Worm (Caenorhabditis elegans) whole organism, late embryonic: ENCODE results near the gene lipl-8.
A peak's percentile ranks its signal among the peaks of the same experiment; 100 is the strongest.

ENCODE experiments used
- C08G9.2 ChIP-seq: sonication (generic microtip); optimal IDR thresholded peaks from 2 replicates; lab custom pipeline; 2016; ENCODE audit warnings: mild to moderate bottlenecking, missing genetic modification characterization, moderate library complexity, missing compliant biosample characterization
- C38D4.7 ChIP-seq: fragments of 200-800 bp; sonication (Bioruptor generic); optimal IDR thresholded peaks from 2 replicates; lab custom pipeline; 2018; ENCODE audit warnings: mild to moderate bottlenecking, missing genetic modification characterization, moderate library complexity, missing compliant biosample characterization
- ahr-1 ChIP-seq: sonication (generic microtip); optimal IDR thresholded peaks from 2 replicates; lab custom pipeline; 2016; ENCODE audit warnings: missing genetic modification characterization, missing compliant biosample characterization
- ceh-24 ChIP-seq: sonication (generic microtip); optimal IDR thresholded peaks from 2 replicates; lab custom pipeline; 2016; ENCODE audit warnings: mild to moderate bottlenecking, missing genetic modification characterization, missing compliant biosample characterization
- ceh-31 ChIP-seq: sonication (generic microtip); optimal IDR thresholded peaks from 2 replicates; lab custom pipeline; 2016; ENCODE audit warnings: missing genetic modification characterization, missing compliant biosample characterization
- ceh-34 ChIP-seq: sonication (generic microtip); optimal IDR thresholded peaks from 2 replicates; lab custom pipeline; 2016; ENCODE audit warnings: mild to moderate bottlenecking, missing genetic modification characterization, missing compliant biosample characterization
- ceh-45 ChIP-seq: fragments of 200-800 bp; sonication (Bioruptor generic); IDR thresholded peaks from 2 replicates; pipeline ENCODE4 v1.3.6; 2022; ENCODE audit warnings: missing genetic modification reagents, missing genetic modification characterization, missing compliant biosample characterization
- ceh-48 ChIP-seq: sonication (generic microtip); optimal IDR thresholded peaks from 2 replicates; lab custom pipeline; 2016; ENCODE audit warnings: missing genetic modification characterization, inconsistent platforms, missing compliant biosample characterization
- ceh-6 ChIP-seq: fragments of 200-800 bp; sonication (Bioruptor generic); optimal IDR thresholded peaks from 2 replicates; lab custom pipeline; 2018; ENCODE audit warnings: mild to moderate bottlenecking, missing genetic modification characterization, missing compliant biosample characterization
- ceh-9 ChIP-seq: sonication (generic microtip); optimal IDR thresholded peaks from 2 replicates; lab custom pipeline; 2016; ENCODE audit warnings: mild to moderate bottlenecking, missing genetic modification characterization, inconsistent platforms, missing compliant biosample characterization
- che-1 ChIP-seq: sonication (generic microtip); optimal IDR thresholded peaks from 2 replicates; lab custom pipeline; 2016; ENCODE audit warnings: mild to moderate bottlenecking, missing genetic modification characterization, missing compliant biosample characterization
- elt-4 ChIP-seq: sonication (generic microtip); optimal IDR thresholded peaks from 2 replicates; lab custom pipeline; 2016; ENCODE audit warnings: missing genetic modification characterization, missing compliant biosample characterization
- ets-4 ChIP-seq: sonication (generic microtip); optimal IDR thresholded peaks from 2 replicates; lab custom pipeline; 2016; ENCODE audit warnings: missing genetic modification characterization, missing compliant biosample characterization
- fax-1 ChIP-seq: sonication (generic microtip); optimal IDR thresholded peaks from 2 replicates; lab custom pipeline; 2016; ENCODE audit warnings: missing genotype, missing genetic modification characterization, missing compliant biosample characterization
- fkh-6 ChIP-seq: sonication (generic microtip); optimal IDR thresholded peaks from 2 replicates; lab custom pipeline; 2016; ENCODE audit warnings: missing genetic modification characterization, missing compliant biosample characterization
- hlh-13 ChIP-seq: fragments of 200-800 bp; sonication (Bioruptor generic); optimal IDR thresholded peaks from 2 replicates; lab custom pipeline; 2018; ENCODE audit warnings: mild to moderate bottlenecking, missing genetic modification characterization, missing compliant biosample characterization
- lim-6 ChIP-seq: sonication (generic microtip); optimal IDR thresholded peaks from 2 replicates; lab custom pipeline; 2016; ENCODE audit warnings: missing genetic modification characterization, missing compliant biosample characterization
- mec-3 ChIP-seq: sonication (generic microtip); optimal IDR thresholded peaks from 2 replicates; lab custom pipeline; 2016; ENCODE audit warnings: borderline replicate concordance, missing genetic modification characterization, missing compliant biosample characterization
- npax-4 ChIP-seq: sonication (generic microtip); optimal IDR thresholded peaks from 2 replicates; lab custom pipeline; 2016; ENCODE audit warnings: missing genetic modification characterization, missing compliant biosample characterization
- pat-9 ChIP-seq: fragments of 200-800 bp; sonication (Bioruptor generic); optimal IDR thresholded peaks from 2 replicates; lab custom pipeline; 2018; ENCODE audit warnings: mild to moderate bottlenecking, missing genetic modification characterization, moderate library complexity, missing compliant biosample characterization
- pax-1 ChIP-seq: fragments of 150-350 bp; optimal IDR thresholded peaks from 2 replicates; lab custom pipeline; 2014; ENCODE audit warnings: missing biosample characterization, missing genetic modification characterization
- pha-4 ChIP-seq: fragments of 150-350 bp; optimal IDR thresholded peaks from 2 replicates; lab custom pipeline; 2018; ENCODE audit warnings: missing biosample characterization, missing genetic modification reagents, missing genetic modification characterization
- ref-2 ChIP-seq: sonication (generic microtip); optimal IDR thresholded peaks from 2 replicates; lab custom pipeline; 2016; ENCODE audit warnings: missing genetic modification characterization, missing compliant biosample characterization
- rnt-1 ChIP-seq: sonication (generic microtip); optimal IDR thresholded peaks from 2 replicates; lab custom pipeline; 2016; ENCODE audit warnings: missing genetic modification characterization, missing compliant biosample characterization
- sdc-2 ChIP-seq: sonication (generic microtip); optimal IDR thresholded peaks from 2 replicates; lab custom pipeline; 2016; ENCODE audit warnings: missing genotype, missing genetic modification characterization, missing compliant biosample characterization
- sox-4 ChIP-seq: sonication (generic microtip); optimal IDR thresholded peaks from 2 replicates; lab custom pipeline; 2017; ENCODE audit warnings: mild to moderate bottlenecking, missing genetic modification characterization, inconsistent platforms, missing compliant biosample characterization
- syd-9 ChIP-seq: sonication (generic microtip); optimal IDR thresholded peaks from 2 replicates; lab custom pipeline; 2016; ENCODE audit warnings: mild to moderate bottlenecking, missing genetic modification characterization, moderate library complexity, missing compliant biosample characterization
- tbx-7 ChIP-seq: sonication (generic microtip); optimal IDR thresholded peaks from 2 replicates; lab custom pipeline; 2016; ENCODE audit warnings: missing genotype, missing genetic modification characterization, missing compliant biosample characterization
- unc-3 ChIP-seq, 2 experiments: fragments of 200-800 bp in 1 of 2; sonication (Bioruptor generic) in 1 of 2; sonication (generic microtip) in 1 of 2; conservative IDR thresholded peaks in 1 of 2; optimal IDR thresholded peaks in 1 of 2; 2 replicates each; pipeline versions ENCODE4 v1.3.6 to Lab custom; 2016 to 2022; ENCODE audit warnings: missing compliant biosample characterization in 2 of 2, missing genetic modification characterization in 2 of 2, missing genetic modification reagents in 1 of 2
- unc-42 ChIP-seq: sonication (generic microtip); optimal IDR thresholded peaks from 2 replicates; lab custom pipeline; 2016; ENCODE audit warnings: missing genotype, missing genetic modification characterization, missing compliant biosample characterization
- unc-55 ChIP-seq: sonication (generic microtip); optimal IDR thresholded peaks from 2 replicates; lab custom pipeline; 2017; ENCODE audit warnings: missing biosample characterization, missing genetic modification reagents, missing genetic modification characterization
- unc-86 ChIP-seq: sonication (generic microtip); optimal IDR thresholded peaks from 2 replicates; lab custom pipeline; 2016; ENCODE audit warnings: missing genetic modification characterization, missing compliant biosample characterization

The lipl-8 gene

DNA sequence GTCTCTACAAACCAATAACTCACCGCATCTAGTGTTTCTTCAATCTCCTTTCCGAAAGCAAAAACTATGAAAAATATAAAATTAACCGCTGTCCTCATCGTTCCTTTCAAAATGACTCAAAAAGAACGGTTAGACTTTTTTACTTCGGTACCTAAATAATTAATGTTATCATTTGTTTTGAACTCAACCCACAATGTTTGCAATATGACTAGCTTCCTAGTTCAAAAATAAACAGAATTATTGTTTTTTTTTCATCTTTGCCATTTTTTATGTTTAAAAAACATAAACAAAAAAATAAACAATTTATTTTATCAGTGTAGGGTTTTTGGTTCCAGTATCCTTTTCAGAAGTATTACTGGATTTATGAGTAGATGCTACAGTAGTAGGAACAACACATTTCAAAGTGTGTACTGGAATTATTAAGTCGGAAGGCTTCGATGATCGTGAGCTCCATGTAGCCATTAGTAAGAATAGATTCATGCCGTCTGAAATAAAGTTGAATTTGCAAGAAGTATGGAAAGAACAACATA lies at the start of gene lipl-8, which contains the start of gene Y50E8A.22:
Gene lipl-8, minus strand, starts transcription at position 101 of the 530 bp plus-strand sequence.
Gene Y50E8A.22, minus strand, starts transcription at position 480 of the 530 bp plus-strand sequence.
- TF ChIP-seq tbx-7 (no peak), fkh-6 (tag; lab: Kevin White, UChicago) (no peak), pax-1 (tag; lab: Kevin White, UChicago) (no peak), ets-4 (tag; lab: Kevin White, UChicago) (no peak), sox-4 (tag; lab: Kevin White, UChicago) (no peak), lim-6 (tag; lab: Kevin White, UChicago) (no peak), ahr-1 (tag; lab: Kevin White, UChicago) (no peak), hlh-13 (GFP tag; lab: Kevin White, UChicago) (no peak), ceh-24 (no peak), npax-4 (tag; lab: Kevin White, UChicago) (no peak), unc-55 (GFP tag; lab: Kevin White, UChicago) (no peak)

- TF ChIP-seq che-1 (tag; lab: Kevin White, UChicago) (no peak), mec-3 (tag; lab: Kevin White, UChicago) (no peak), C08G9.2 (tag; lab: Kevin White, UChicago) (no peak), elt-4 (tag; lab: Kevin White, UChicago) (no peak), syd-9 (tag; lab: Kevin White, UChicago) (no peak)
Observed at ce11 chrV:14797886-14798285, 49.4 kb upstream of the lipl-8 start.

ce11 chrV:14793043-14793442 lies 44.5 kb upstream of the lipl-8 start:
- TF ChIP-seq pha-4 (tag; lab: Kevin White, UChicago) (no peak), fax-1 (tag; lab: Kevin White, UChicago) (no peak), ceh-31 (peak; percentile 1), ceh-45 (no peak)
- TF ChIP-seq, all 69 proteins: peak for 1

DNA sequence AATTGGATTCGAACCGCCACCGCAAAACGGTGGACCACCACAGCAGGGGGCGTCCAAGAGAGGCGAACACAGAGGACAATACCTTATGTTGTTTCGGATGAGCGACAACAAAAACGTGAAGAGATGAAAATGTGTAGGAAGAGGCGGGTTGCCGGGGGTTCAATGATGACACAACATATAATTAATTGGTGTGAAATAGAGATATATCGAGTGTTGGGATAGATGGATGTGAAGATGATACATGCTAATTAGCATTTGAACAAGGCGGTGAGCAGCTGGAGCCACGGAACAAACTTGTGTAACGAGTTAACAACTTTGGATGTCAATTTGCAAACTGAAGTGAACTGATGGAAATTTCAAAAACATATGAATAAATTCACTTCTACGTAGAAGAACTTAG lies 43.8 kb upstream of the lipl-8 start:
- TF ChIP-seq unc-86 (tag; lab: Kevin White, UChicago) (no peak), pat-9 (tag; lab: Kevin White, UChicago) (no peak), sdc-2 (tag; lab: Kevin White, UChicago) (no peak), ceh-34 (tag; lab: Kevin White, UChicago) (no peak), unc-3 (GFP tag; conservative IDR thresholded peaks at IDR 0.05; lab: Robert Waterston, UW) (no peak), unc-3 (tag; optimal IDR thresholded peaks at IDR 0.05; lab: Kevin White, UChicago) (no peak), ceh-31 (peak; percentile 35), ref-2 (peak; percentile 65), ceh-6 (GFP tag; lab: Kevin White, UChicago) (peak; percentile 2)

ce11 chrV:14791703-14792102 lies 43.2 kb upstream of the lipl-8 start:
- TF ChIP-seq C38D4.7 (GFP tag; lab: Kevin White, UChicago): no peak
- no peak for TF ChIP-seq lim-6 (tag; lab: Kevin White, UChicago)
- TF ChIP-seq rnt-1 (tag; lab: Kevin White, UChicago): no peak
- no peak for TF ChIP-seq ceh-48 (tag; lab: Kevin White, UChicago)
- no peak for TF ChIP-seq ceh-24
- TF ChIP-seq unc-42: no peak
- no peak for TF ChIP-seq pax-1 (tag; lab: Kevin White, UChicago)

- TF ChIP-seq ceh-45 (no peak), ceh-34 (tag; lab: Kevin White, UChicago) (peak; percentile 89), unc-55 (GFP tag; lab: Kevin White, UChicago) (peak; percentile 72), ceh-9 (tag; lab: Kevin White, UChicago) (no peak), elt-4 (tag; lab: Kevin White, UChicago) (no peak)
Observed at ce11 chrV:14790792-14791191, 42.3 kb upstream of the lipl-8 start.
